Fruit fly (Drosophila melanogaster) S2 (cell line): ENCODE data around the gene CG11999.

Source experiments
- CG8478 ChIP-seq: fragments of >200 bp; optimal IDR thresholded peaks from 2 replicates; lab custom pipeline; 2018
- CTCF ChIP-seq, 2 experiments: fragments of >200 bp; optimal IDR thresholded peaks; 2 replicates each; lab custom pipeline; 2018

- no peak for TF ChIP-seq CTCF (optimal IDR thresholded peaks at IDR 0.05; lab: Kevin White, UChicago)
- no peak for TF ChIP-seq CG8478 (lab: Kevin White, UChicago)
These were observed 20.2 kb upstream of the CG11999 start, which contains the start of the genes hd and CG14667 for dm6 chr3R:5374720-5375119.
